Fruit fly (Drosophila melanogaster) whole organism, larva: Measurements from ENCODE around the gene hid.

ENCODE experiments used
- noc ChIP-seq: fragments of 200-800 bp; sonication (Bioruptor generic); optimal IDR thresholded peaks from 3 replicates; lab custom pipeline; 2019; ENCODE audit warnings: missing biosample characterization, mild to moderate bottlenecking, missing genetic modification characterization, moderate library complexity

The hid gene

dm6 chr3L:18222284-18222683, 36.8 kb upstream of the hid start:
- no peak for TF ChIP-seq noc

- no peak for TF ChIP-seq noc
These were observed 35.9 kb upstream of the hid start for dm6 chr3L:18221275-18221858.

- no peak for TF ChIP-seq noc
These were observed 33.9 kb upstream of the hid start for dm6 chr3L:18219388-18219787.

dm6 chr3L:18218480-18218879, 33.0 kb upstream of the hid start:
- TF ChIP-seq noc: no peak

- TF ChIP-seq noc: no peak
These were observed 31.5 kb upstream of the hid start for dm6 chr3L:18216931-18217330.

dm6 chr3L:18215669-18216068, 30.2 kb upstream of the hid start:
- TF ChIP-seq noc: no peak

dm6 chr3L:18213745-18214144, 28.3 kb upstream of the hid start:
- TF ChIP-seq noc: no peak

dm6 chr3L:18212237-18212653, 26.8 kb upstream of the hid start:
- no peak for TF ChIP-seq noc

dm6 chr3L:18205516-18205915, 20.1 kb upstream of the hid start:
- TF ChIP-seq noc: no peak

dm6 chr3L:18204366-18204765, 18.9 kb upstream of the hid start:
- TF ChIP-seq noc: no peak

- TF ChIP-seq noc: peak; percentile 3
These were observed 18.5 kb upstream of the hid start for dm6 chr3L:18203949-18204348.

- TF ChIP-seq noc: no peak
These were observed 15.8 kb upstream of the hid start, which contains the start of gene CG7320 for dm6 chr3L:18201194-18201593. Gene CG7320 (plus strand): TSS chr3L:18201494.

- TF ChIP-seq noc: no peak
These were observed 14.7 kb upstream of the hid start for dm6 chr3L:18200164-18200563.

- TF ChIP-seq noc: no peak
These were observed 13.3 kb upstream of the hid start for dm6 chr3L:18198749-18199148.

- TF ChIP-seq noc: no peak
These were observed 12.7 kb upstream of the hid start for dm6 chr3L:18198165-18198564.

dm6 chr3L:18194998-18195604, 9.7 kb upstream of the hid start:
- TF ChIP-seq noc: no peak

- TF ChIP-seq noc: peak; percentile 6
These were observed 9.0 kb upstream of the hid start for dm6 chr3L:18194323-18194996.

dm6 chr3L:18193642-18194041, 8.2 kb upstream of the hid start:
- TF ChIP-seq noc: no peak
